Worm (Caenorhabditis elegans) whole organism, L4/young adult: ENCODE data around the gene Y38H6C.9.

Experiments
- W03F9.2 ChIP-seq: fragments of 150-350 bp; optimal IDR thresholded peaks from 2 replicates; lab custom pipeline; 2014; ENCODE audit warnings: missing biosample characterization, missing genetic modification characterization
- dao-5 ChIP-seq: sonication (generic microtip); optimal IDR thresholded peaks from 2 replicates; lab custom pipeline; 2016; ENCODE audit warnings: missing genotype, missing genetic modification characterization, moderate library complexity, missing compliant biosample characterization
- him-1 ChIP-seq: sonication (generic microtip); optimal IDR thresholded peaks from 2 replicates; lab custom pipeline; 2016; ENCODE audit warnings: missing genotype, missing genetic modification reagents, missing genetic modification characterization, missing compliant biosample characterization

Y38H6C.9 gene

ce11 chrV:20475029-20475428 is 47.0 kb downstream of the Y38H6C.9 start:
- TF ChIP-seq W03F9.2 (tag; lab: Kevin White, UChicago) (no peak), him-1 (tag; lab: Kevin White, UChicago) (no peak), dao-5 (tag; lab: Kevin White, UChicago) (no peak)

ce11 chrV:20470385-20470784 is 51.7 kb downstream of the Y38H6C.9 start, which contains the start of gene B0250.8:
Gene B0250.8 (minus strand): TSS chrV:20470485.
- TF ChIP-seq W03F9.2 (tag; lab: Kevin White, UChicago), result no peak
- TF ChIP-seq dao-5 (tag; lab: Kevin White, UChicago), result no peak
- no peak for TF ChIP-seq him-1 (tag; lab: Kevin White, UChicago)
